Worm (Caenorhabditis elegans) whole organism, mixed stage, embryonic: ENCODE results near the gene ztf-18.

Source experiments
- M03D4.4 ChIP-seq: sonication (generic microtip); optimal IDR thresholded peaks from 2 replicates; lab custom pipeline; 2017; ENCODE audit warnings: mild to moderate bottlenecking, missing genetic modification characterization, missing compliant biosample characterization
- blmp-1 ChIP-seq: fragments of 150-350 bp; optimal IDR thresholded peaks from 2 replicates; lab custom pipeline; 2014; ENCODE audit warnings: missing biosample characterization, missing genetic modification characterization
- ceh-39 ChIP-seq: fragments of 150-350 bp; optimal IDR thresholded peaks from 2 replicates; lab custom pipeline; 2014; ENCODE audit warnings: missing biosample characterization, missing genetic modification characterization
- ceh-83 ChIP-seq: fragments of 200-800 bp; sonication (Bioruptor generic); optimal IDR thresholded peaks from 2 replicates; lab custom pipeline; 2018; ENCODE audit warnings: mild to moderate bottlenecking, missing genetic modification characterization, missing compliant biosample characterization
- cnd-1 ChIP-seq: fragments of 200-800 bp; sonication (Bioruptor generic); optimal IDR thresholded peaks from 2 replicates; lab custom pipeline; 2018; ENCODE audit warnings: mild to moderate bottlenecking, missing genetic modification characterization, missing compliant biosample characterization
- drap-1 ChIP-seq: fragments of 200-800 bp; sonication (Bioruptor generic); optimal IDR thresholded peaks from 3 replicates; lab custom pipeline; 2018; ENCODE audit warnings: mild to moderate bottlenecking, missing genetic modification characterization, missing compliant biosample characterization
- elt-1 ChIP-seq: sonication (generic microtip); optimal IDR thresholded peaks from 2 replicates; lab custom pipeline; 2017; ENCODE audit warnings: missing genetic modification characterization, mild to moderate bottlenecking, missing compliant biosample characterization, antibody characterized with exemption, moderate library complexity, borderline replicate concordance; ENCODE audit not compliant: insufficient read depth
- elt-3 ChIP-seq: fragments of 150-350 bp; optimal IDR thresholded peaks from 2 replicates; lab custom pipeline; 2014; ENCODE audit warnings: missing biosample characterization, missing genetic modification characterization
- flh-1 ChIP-seq: fragments of 200-800 bp; sonication (Bioruptor generic); optimal IDR thresholded peaks from 2 replicates; lab custom pipeline; 2018; ENCODE audit warnings: mild to moderate bottlenecking, missing genetic modification characterization, moderate library complexity, missing compliant biosample characterization
- ham-2 ChIP-seq: fragments of 200-800 bp; sonication (Bioruptor generic); optimal IDR thresholded peaks from 2 replicates; lab custom pipeline; 2018; ENCODE audit warnings: mild to moderate bottlenecking, missing genetic modification characterization, missing compliant biosample characterization
- hlh-1 ChIP-seq: fragments of 150-350 bp; optimal IDR thresholded peaks from 2 replicates; lab custom pipeline; 2014; ENCODE audit warnings: missing biosample characterization, missing genetic modification reagents, missing genetic modification characterization
- lin-13 ChIP-seq: fragments of 150-350 bp; optimal IDR thresholded peaks from 2 replicates; lab custom pipeline; 2014; ENCODE audit warnings: missing biosample characterization, missing genetic modification characterization
- lin-32 ChIP-seq: fragments of 200-800 bp; sonication (Bioruptor generic); optimal IDR thresholded peaks from 2 replicates; lab custom pipeline; 2018; ENCODE audit warnings: mild to moderate bottlenecking, missing genetic modification characterization, missing compliant biosample characterization
- lsy-2 ChIP-seq: fragments of 150-350 bp; optimal IDR thresholded peaks from 2 replicates; lab custom pipeline; 2014; ENCODE audit warnings: missing biosample characterization, missing genetic modification characterization
- mab-5 ChIP-seq: fragments of 150-350 bp; optimal IDR thresholded peaks from 2 replicates; lab custom pipeline; 2014; ENCODE audit warnings: missing biosample characterization, missing genetic modification characterization
- mep-1 ChIP-seq: fragments of 150-350 bp; optimal IDR thresholded peaks from 2 replicates; lab custom pipeline; 2017; ENCODE audit warnings: missing biosample characterization, missing genetic modification reagents, missing genetic modification characterization, inconsistent platforms
- nhr-12 ChIP-seq: fragments of 150-350 bp; optimal IDR thresholded peaks from 2 replicates; lab custom pipeline; 2014; ENCODE audit warnings: missing biosample characterization, missing genetic modification characterization
- nhr-2 ChIP-seq: fragments of 150-350 bp; optimal IDR thresholded peaks from 2 replicates; lab custom pipeline; 2014; ENCODE audit warnings: missing biosample characterization, missing genetic modification characterization
- nhr-237 ChIP-seq: fragments of 150-350 bp; optimal IDR thresholded peaks from 2 replicates; lab custom pipeline; 2014; ENCODE audit warnings: missing biosample characterization, missing genetic modification characterization
- nhr-28 ChIP-seq: fragments of 150-350 bp; optimal IDR thresholded peaks from 2 replicates; lab custom pipeline; 2014; ENCODE audit warnings: missing biosample characterization, missing genetic modification characterization
- nhr-76 ChIP-seq: sonication (generic microtip); optimal IDR thresholded peaks from 2 replicates; lab custom pipeline; 2017; ENCODE audit warnings: missing biosample characterization, missing genetic modification characterization
- sem-2 ChIP-seq: fragments of 200-800 bp; sonication (Bioruptor generic); optimal IDR thresholded peaks from 2 replicates; lab custom pipeline; 2018; ENCODE audit warnings: mild to moderate bottlenecking, missing genetic modification characterization, missing compliant biosample characterization
- snpc-4 ChIP-seq: fragments of 150-350 bp; optimal IDR thresholded peaks from 2 replicates; lab custom pipeline; 2014; ENCODE audit warnings: missing biosample characterization, missing genetic modification characterization
- sptf-1 ChIP-seq: sonication (generic microtip); optimal IDR thresholded peaks from 2 replicates; lab custom pipeline; 2017; ENCODE audit warnings: mild to moderate bottlenecking, missing genetic modification characterization, moderate library complexity, missing compliant biosample characterization
- tbx-8 ChIP-seq: fragments of 200-800 bp; sonication (Bioruptor generic); optimal IDR thresholded peaks from 2 replicates; lab custom pipeline; 2018; ENCODE audit warnings: mild to moderate bottlenecking, missing genetic modification characterization, moderate library complexity, missing compliant biosample characterization
- unc-120 ChIP-seq: sonication (generic microtip); optimal IDR thresholded peaks from 2 replicates; lab custom pipeline; 2017; ENCODE audit warnings: missing genetic modification characterization, missing compliant biosample characterization; ENCODE audit not compliant: poor library complexity, severe bottlenecking
- unc-39 ChIP-seq: fragments of 150-350 bp; optimal IDR thresholded peaks from 2 replicates; lab custom pipeline; 2014; ENCODE audit warnings: missing biosample characterization, missing genetic modification characterization
- unc-62 ChIP-seq: fragments of 150-350 bp; optimal IDR thresholded peaks from 2 replicates; lab custom pipeline; 2014; ENCODE audit warnings: missing biosample characterization, missing genetic modification reagents, missing genetic modification characterization
- zip-8 ChIP-seq: fragments of 150-350 bp; optimal IDR thresholded peaks from 2 replicates; lab custom pipeline; 2014; ENCODE audit warnings: missing biosample characterization, missing genetic modification characterization
- ztf-11 ChIP-seq: fragments of 150-350 bp; optimal IDR thresholded peaks from 2 replicates; lab custom pipeline; 2014; ENCODE audit warnings: missing biosample characterization, missing genetic modification characterization

ztf-18 gene

DNA sequence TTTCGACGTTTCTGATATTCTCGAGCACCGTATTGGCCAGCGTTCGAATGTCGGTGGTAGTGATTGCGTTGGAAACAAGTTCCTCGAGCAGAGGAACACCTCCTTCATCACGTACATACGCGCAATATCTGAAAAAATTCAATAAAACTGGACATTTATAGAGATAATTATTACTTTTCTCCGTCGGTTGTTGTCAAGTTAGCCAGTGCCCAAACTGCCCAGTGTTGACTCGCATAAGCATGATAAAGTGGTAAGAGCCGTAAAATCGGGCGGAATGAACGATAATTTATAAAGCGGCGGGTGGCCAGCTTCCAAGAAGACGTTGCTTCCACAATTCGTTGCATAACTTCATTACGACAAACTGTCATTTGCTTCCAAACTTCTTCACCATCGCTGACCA is 11.9 kb downstream of the ztf-18 start:
- no peak for TF ChIP-seq unc-120 (tag; lab: Kevin White, UChicago)
- no peak for TF ChIP-seq lin-32 (GFP tag; lab: Kevin White, UChicago)
- no peak for TF ChIP-seq nhr-237
- TF ChIP-seq sem-2 (GFP tag; lab: Kevin White, UChicago), result no peak
- TF ChIP-seq elt-3 (tag; lab: Kevin White, UChicago), result no peak
- TF ChIP-seq flh-1, result no peak
- TF ChIP-seq drap-1 (GFP tag; lab: Kevin White, UChicago), result no peak
- no peak for TF ChIP-seq ceh-39 (tag; lab: Kevin White, UChicago)
- TF ChIP-seq nhr-76, result no peak

- TF ChIP-seq mab-5, result no peak
- no peak for TF ChIP-seq unc-62 (GFP tag; lab: Kevin White, UChicago)
- TF ChIP-seq unc-39 (tag; lab: Kevin White, UChicago), result no peak
- TF ChIP-seq lsy-2, result no peak
- TF ChIP-seq ztf-11, result no peak
- no peak for TF ChIP-seq blmp-1
- no peak for TF ChIP-seq ceh-83 (GFP tag; lab: Kevin White, UChicago)
- no peak for TF ChIP-seq nhr-76
- TF ChIP-seq ceh-39 (tag; lab: Kevin White, UChicago), result no peak
- TF ChIP-seq snpc-4 (tag; lab: Kevin White, UChicago), result no peak
- no peak for TF ChIP-seq hlh-1 (tag; lab: Kevin White, UChicago)
- no peak for TF ChIP-seq nhr-28 (tag; lab: Kevin White, UChicago)
- TF ChIP-seq sptf-1 (tag; lab: Kevin White, UChicago), result no peak
- no peak for TF ChIP-seq lin-13 (tag; lab: Kevin White, UChicago)
- no peak for TF ChIP-seq unc-120 (tag; lab: Kevin White, UChicago)
- no peak for TF ChIP-seq ham-2
- TF ChIP-seq zip-8, result no peak
- TF ChIP-seq drap-1 (GFP tag; lab: Kevin White, UChicago), result no peak
- TF ChIP-seq elt-3 (tag; lab: Kevin White, UChicago), result no peak
- TF ChIP-seq, all 35 proteins: peak for 0
These were observed 14.1 kb downstream of the ztf-18 start for ce11 chrIII:881460-881859.

ce11 chrIII:880840-881239 is 14.7 kb downstream of the ztf-18 start:
- TF ChIP-seq nhr-28 (tag; lab: Kevin White, UChicago) (no peak), M03D4.4 (tag; lab: Kevin White, UChicago) (no peak), nhr-12 (tag; lab: Kevin White, UChicago) (no peak), zip-8 (no peak), elt-1 (no peak), flh-1 (no peak), lin-13 (tag; lab: Kevin White, UChicago) (no peak), mab-5 (no peak), tbx-8 (GFP tag; lab: Kevin White, UChicago) (no peak), blmp-1 (no peak), nhr-2 (no peak), drap-1 (GFP tag; lab: Kevin White, UChicago) (no peak), hlh-1 (tag; lab: Kevin White, UChicago) (no peak)

- no peak for TF ChIP-seq hlh-1 (tag; lab: Kevin White, UChicago)
- TF ChIP-seq blmp-1, result no peak
- TF ChIP-seq, all 35 proteins: peak for 0
These were observed 15.9 kb downstream of the ztf-18 start, which contains the start of the genes T24C4.5 and ucr-2.3 for ce11 chrIII:879634-880033. TSS of gene T24C4.5 (minus strand) at chrIII:879734. TSS of gene ucr-2.3 (plus strand) at chrIII:879860.

DNA sequence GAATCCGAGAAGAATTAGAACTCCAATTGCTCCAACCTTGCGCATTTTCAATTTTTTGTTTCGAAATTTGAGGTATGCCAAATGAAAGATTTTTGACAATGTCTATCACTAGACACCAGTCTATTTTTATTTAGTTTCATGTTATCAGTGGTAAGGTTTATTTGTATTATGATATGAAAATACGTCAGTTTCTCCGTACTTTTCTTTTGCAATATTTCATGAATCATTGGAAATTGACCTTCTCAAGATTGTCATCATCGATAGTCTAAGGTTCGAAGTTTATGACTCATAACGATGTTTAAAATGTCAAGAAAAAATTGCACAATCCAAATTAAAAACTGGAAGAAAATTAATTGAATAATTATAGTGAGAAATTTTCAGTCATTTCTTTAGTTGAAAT is 22.1 kb downstream of the ztf-18 start, which contains the start of gene clc-19:
TSS of gene clc-19 (minus strand) at position 135 of the 400 bp plus-strand sequence.
- TF ChIP-seq snpc-4 (tag; lab: Kevin White, UChicago) (no peak), flh-1 (no peak), elt-3 (tag; lab: Kevin White, UChicago) (no peak), lin-32 (GFP tag; lab: Kevin White, UChicago) (no peak), mep-1 (tag; lab: Kevin White, UChicago) (no peak)

DNA sequence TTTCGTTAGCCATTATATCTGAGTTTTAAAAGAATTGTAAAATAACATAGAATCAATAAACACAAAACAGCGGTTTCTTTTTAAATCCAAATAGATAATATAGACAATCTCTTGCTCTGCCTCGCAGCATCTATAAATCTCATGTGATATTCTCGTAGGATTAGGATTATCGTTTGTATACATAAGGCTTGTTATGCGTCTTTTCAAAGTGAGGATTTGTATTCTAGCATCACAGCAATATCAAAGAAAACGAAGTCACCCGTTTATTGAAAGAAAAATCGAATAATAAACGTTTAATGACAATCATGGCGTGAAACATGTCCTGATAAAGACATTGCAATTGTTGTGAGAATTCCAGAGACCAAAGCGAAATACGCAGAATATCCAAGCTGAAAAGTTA is 23.1 kb downstream of the ztf-18 start, which contains the start of the genes T24C4.3 and clc-20:
TSS of gene T24C4.3 (minus strand) at position 101 of the 400 bp plus-strand sequence.
TSS of gene clc-20 (plus strand) at position 211 of the 400 bp plus-strand sequence.
- TF ChIP-seq ham-2 (no peak), lsy-2 (no peak), cnd-1 (no peak)
